Worm (Caenorhabditis elegans) whole organism, midembryonic: Measurements from ENCODE around the gene pqe-1.
A peak's percentile ranks its signal among the peaks of the same experiment; 100 is the strongest.

ENCODE experiments used
- T22C8.4 ChIP-seq: fragments of 200-800 bp; sonication (Bioruptor generic); IDR thresholded peaks from 2 replicates; pipeline ENCODE4 v1.3.6; 2022; ENCODE audit warnings: missing genetic modification characterization, missing compliant biosample characterization
- cog-1 ChIP-seq: sonication (generic microtip); optimal IDR thresholded peaks from 2 replicates; lab custom pipeline; 2016; ENCODE audit warnings: missing genetic modification characterization, missing compliant biosample characterization
- flt-1 ChIP-seq: fragments of 200-800 bp; sonication (Bioruptor generic); IDR thresholded peaks from 2 replicates; pipeline ENCODE4 v1.3.6; 2022; ENCODE audit warnings: missing genetic modification characterization, missing compliant biosample characterization
- klf-2 ChIP-seq: fragments of 200-800 bp; sonication (Bioruptor generic); conservative IDR thresholded peaks from 2 replicates; pipeline ENCODE4 v1.3.6; 2022; ENCODE audit warnings: missing genetic modification reagents, missing genetic modification characterization, missing compliant biosample characterization
- med-1 ChIP-seq: sonication (generic microtip); optimal IDR thresholded peaks from 2 replicates; lab custom pipeline; 2017; ENCODE audit warnings: missing genetic modification characterization, mild to moderate bottlenecking, missing compliant biosample characterization, antibody characterized with exemption, missing genetic modification reagents; ENCODE audit not compliant: insufficient read depth
- ref-1 ChIP-seq: fragments of 200-800 bp; sonication (Bioruptor generic); conservative IDR thresholded peaks from 2 replicates; pipeline ENCODE4 v1.3.6; 2022; ENCODE audit warnings: missing genetic modification reagents, missing genetic modification characterization, missing compliant biosample characterization
- tab-1 ChIP-seq: fragments of 200-800 bp; sonication (Bioruptor generic); IDR thresholded peaks from 2 replicates; pipeline ENCODE4 v1.3.6; 2022; ENCODE audit warnings: missing genetic modification characterization, missing compliant biosample characterization
- ztf-23 ChIP-seq: fragments of 200-800 bp; sonication (Bioruptor generic); IDR thresholded peaks from 2 replicates; pipeline ENCODE4 v1.3.6; 2022; ENCODE audit warnings: missing genetic modification reagents, missing genetic modification characterization, missing compliant biosample characterization
- ztf-29 ChIP-seq: fragments of 200-800 bp; sonication (Bioruptor generic); IDR thresholded peaks from 2 replicates; pipeline ENCODE4 v1.3.6; 2022; ENCODE audit warnings: missing genetic modification reagents, missing genetic modification characterization, missing compliant biosample characterization

pqe-1 gene

DNA sequence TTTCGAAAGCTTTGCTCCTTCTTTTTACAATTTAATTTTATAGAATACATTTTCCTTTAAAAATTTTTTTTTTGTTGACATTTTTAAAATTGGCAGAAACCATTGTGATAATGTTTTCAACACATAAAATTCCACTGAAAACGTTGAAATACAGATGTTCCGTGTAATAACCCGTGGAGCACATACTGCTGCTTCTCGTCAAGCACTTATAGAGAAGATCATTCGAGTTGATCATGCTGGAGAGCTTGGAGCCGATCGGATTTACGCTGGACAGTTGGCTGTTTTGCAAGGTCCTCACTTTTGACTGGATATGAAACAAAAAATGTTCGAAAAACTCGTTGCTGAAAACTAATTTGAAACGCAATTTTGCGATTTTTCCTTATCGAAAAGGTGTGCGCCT is 33.3 kb upstream of the pqe-1 start, which contains the start of gene clk-1:
Gene clk-1 (plus strand): TSS at position 155 of the 400 bp plus-strand sequence.
- TF ChIP-seq T22C8.4 (GFP tag; lab: Robert Waterston, UW) (no peak), tab-1 (GFP tag; lab: Robert Waterston, UW) (no peak), flt-1 (GFP tag; lab: Robert Waterston, UW) (no peak), ztf-29 (GFP tag; lab: Robert Waterston, UW) (no peak), klf-2 (no peak), med-1 (GFP tag; lab: Kevin White, UChicago) (no peak), ref-1 (GFP tag; lab: Robert Waterston, UW) (no peak)

ce11 chrIII:5280228-5280627 is 30.8 kb upstream of the pqe-1 start:
- TF ChIP-seq tab-1 (GFP tag; lab: Robert Waterston, UW) (no peak), med-1 (GFP tag; lab: Kevin White, UChicago) (no peak), ztf-23 (GFP tag; lab: Robert Waterston, UW) (no peak), T22C8.4 (GFP tag; lab: Robert Waterston, UW) (no peak), flt-1 (GFP tag; lab: Robert Waterston, UW) (no peak), ztf-29 (GFP tag; lab: Robert Waterston, UW) (no peak), klf-2 (no peak), cog-1 (tag; lab: Kevin White, UChicago) (no peak), ref-1 (GFP tag; lab: Robert Waterston, UW) (no peak)

ce11 chrIII:5285484-5285883 is 25.6 kb upstream of the pqe-1 start:
- TF ChIP-seq klf-2 = no peak
- TF ChIP-seq tab-1 (GFP tag; lab: Robert Waterston, UW) = 0 out of 2 replicates have a peak, but pooled peaks have one; percentile 54

ce11 chrIII:5286205-5286604 is 24.8 kb upstream of the pqe-1 start, which contains the start of gene ZC395.11:
Gene ZC395.11, minus strand, starts transcription at chrIII:5286305.
- TF ChIP-seq tab-1 (GFP tag; lab: Robert Waterston, UW) = no peak
- no peak for TF ChIP-seq klf-2
- no peak for TF ChIP-seq ztf-29 (GFP tag; lab: Robert Waterston, UW)
- no peak for TF ChIP-seq med-1 (GFP tag; lab: Kevin White, UChicago)
- no peak for TF ChIP-seq ref-1 (GFP tag; lab: Robert Waterston, UW)
- no peak for TF ChIP-seq T22C8.4 (GFP tag; lab: Robert Waterston, UW)
- no peak for TF ChIP-seq flt-1 (GFP tag; lab: Robert Waterston, UW)
- TF ChIP-seq ztf-23 (GFP tag; lab: Robert Waterston, UW) = no peak
- no peak for TF ChIP-seq cog-1 (tag; lab: Kevin White, UChicago)

DNA sequence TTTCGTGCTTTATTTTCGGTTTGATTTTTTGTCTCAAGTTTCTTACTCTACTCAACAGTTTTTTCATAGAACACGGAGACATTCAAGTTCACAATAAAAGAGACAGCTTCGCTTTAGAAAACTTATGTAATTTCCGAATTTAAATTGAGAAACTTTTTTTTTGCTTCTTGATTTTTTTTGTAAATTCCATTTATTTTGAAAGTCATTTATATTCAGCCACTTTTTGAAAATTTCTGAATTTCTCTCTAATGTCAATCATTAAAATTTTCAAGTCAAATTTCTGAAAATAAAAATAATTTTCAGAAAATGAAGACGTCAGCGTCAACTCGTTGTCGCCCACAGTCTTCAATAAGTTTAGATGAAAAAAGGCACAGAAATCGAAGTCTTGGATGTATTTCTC is 23.2 kb upstream of the pqe-1 start, which contains the start of gene T15B12.1:
Gene T15B12.1 (plus strand): TSS at position 301 of the 400 bp plus-strand sequence.
- TF ChIP-seq flt-1 (GFP tag; lab: Robert Waterston, UW) (no peak), ztf-23 (GFP tag; lab: Robert Waterston, UW) (no peak), klf-2 (no peak), ref-1 (GFP tag; lab: Robert Waterston, UW) (no peak), ztf-29 (GFP tag; lab: Robert Waterston, UW) (no peak), T22C8.4 (GFP tag; lab: Robert Waterston, UW) (no peak), med-1 (GFP tag; lab: Kevin White, UChicago) (no peak), tab-1 (GFP tag; lab: Robert Waterston, UW) (no peak), cog-1 (tag; lab: Kevin White, UChicago) (no peak)

DNA sequence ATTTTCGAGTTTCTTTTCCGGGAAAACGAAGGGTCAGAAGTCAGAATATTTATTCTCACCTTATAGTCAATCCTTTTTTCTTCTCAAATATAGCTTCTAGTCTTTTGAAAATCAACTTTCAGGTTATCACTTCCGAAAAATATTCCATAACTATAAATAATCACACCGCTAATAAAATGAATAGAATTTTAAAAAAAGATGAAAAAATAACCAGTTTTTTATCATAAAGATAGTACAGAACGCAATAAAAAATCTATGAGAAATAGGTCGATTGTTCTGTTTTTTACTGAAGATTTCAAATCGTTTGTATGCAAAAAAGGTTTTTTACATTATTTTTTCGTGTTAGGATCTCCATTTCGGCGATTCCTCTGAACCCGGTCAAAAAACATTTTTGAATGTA is 20.8 kb upstream of the pqe-1 start:
- TF ChIP-seq klf-2 (no peak), flt-1 (GFP tag; lab: Robert Waterston, UW) (no peak), tab-1 (GFP tag; lab: Robert Waterston, UW) (no peak), T22C8.4 (GFP tag; lab: Robert Waterston, UW) (no peak), cog-1 (tag; lab: Kevin White, UChicago) (no peak), ref-1 (GFP tag; lab: Robert Waterston, UW) (no peak), ztf-29 (GFP tag; lab: Robert Waterston, UW) (no peak), med-1 (GFP tag; lab: Kevin White, UChicago) (no peak), ztf-23 (GFP tag; lab: Robert Waterston, UW) (no peak)

DNA sequence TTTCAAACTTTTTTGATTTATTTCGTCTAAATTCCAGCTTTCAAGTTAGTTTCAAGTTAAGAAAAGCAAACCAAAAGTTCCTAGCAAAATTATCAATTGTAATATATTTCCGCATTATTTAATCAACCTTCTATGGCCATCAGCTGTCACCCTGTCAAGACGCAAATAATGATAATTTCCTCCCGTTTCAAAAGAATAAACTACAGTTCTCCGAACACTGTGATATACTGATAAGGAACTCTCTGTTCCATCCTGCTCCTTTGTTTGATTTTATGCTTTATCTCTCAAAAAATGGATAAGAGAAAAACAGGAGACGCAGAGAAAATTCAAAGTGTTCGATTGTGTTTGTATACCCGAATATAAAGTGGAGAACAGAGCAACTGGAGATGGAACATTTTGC is 19.8 kb upstream of the pqe-1 start:
- TF ChIP-seq ztf-29 (GFP tag; lab: Robert Waterston, UW) (no peak), med-1 (GFP tag; lab: Kevin White, UChicago) (no peak)

- TF ChIP-seq cog-1 (tag; lab: Kevin White, UChicago) (no peak), T22C8.4 (GFP tag; lab: Robert Waterston, UW) (no peak), flt-1 (GFP tag; lab: Robert Waterston, UW) (no peak), klf-2 (no peak), tab-1 (GFP tag; lab: Robert Waterston, UW) (no peak), ref-1 (GFP tag; lab: Robert Waterston, UW) (no peak), med-1 (GFP tag; lab: Kevin White, UChicago) (no peak), ztf-29 (GFP tag; lab: Robert Waterston, UW) (no peak), ztf-23 (GFP tag; lab: Robert Waterston, UW) (no peak)
Measured at ce11 chrIII:5294281-5294680, 16.8 kb upstream of the pqe-1 start.

ce11 chrIII:5294867-5295266 is 16.2 kb upstream of the pqe-1 start:
- peak; percentile 96 for TF ChIP-seq flt-1 (GFP tag; lab: Robert Waterston, UW)
- peak; percentile 95 for TF ChIP-seq tab-1 (GFP tag; lab: Robert Waterston, UW)
- peak; percentile 78 for TF ChIP-seq cog-1 (tag; lab: Kevin White, UChicago)
- peak; percentile 95 for TF ChIP-seq ztf-29 (GFP tag; lab: Robert Waterston, UW)
- TF ChIP-seq med-1 (GFP tag; lab: Kevin White, UChicago) = peak; percentile 71
- TF ChIP-seq ref-1 (GFP tag; lab: Robert Waterston, UW) = peak; percentile 88
- TF ChIP-seq klf-2 = peak; percentile 92
- peak; percentile 95 for TF ChIP-seq ztf-23 (GFP tag; lab: Robert Waterston, UW)
- TF ChIP-seq T22C8.4 (GFP tag; lab: Robert Waterston, UW) = peak; percentile 94
